Worm (Caenorhabditis elegans) whole organism, late embryonic: Measurements from ENCODE around the gene nlp-56.

Experiments used
- C38D4.7 ChIP-seq: fragments of 200-800 bp; sonication (Bioruptor generic); optimal IDR thresholded peaks from 2 replicates; lab custom pipeline; 2018; ENCODE audit warnings: mild to moderate bottlenecking, missing genetic modification characterization, moderate library complexity, missing compliant biosample characterization
- F13H6.1 ChIP-seq: sonication (generic microtip); optimal IDR thresholded peaks from 2 replicates; lab custom pipeline; 2016; ENCODE audit warnings: missing genetic modification characterization, missing compliant biosample characterization
- K02D7.2 ChIP-seq: sonication (generic microtip); optimal IDR thresholded peaks from 2 replicates; lab custom pipeline; 2017; ENCODE audit warnings: mild to moderate bottlenecking, missing genetic modification characterization, missing compliant biosample characterization
- K09A11.1 ChIP-seq: sonication (generic microtip); optimal IDR thresholded peaks from 2 replicates; lab custom pipeline; 2017; ENCODE audit warnings: antibody characterized with exemption, mild to moderate bottlenecking, missing genetic modification characterization, missing compliant biosample characterization; ENCODE audit not compliant: insufficient read depth
- T23F11.4 ChIP-seq: fragments of 200-800 bp; sonication (Bioruptor generic); optimal IDR thresholded peaks from 2 replicates; lab custom pipeline; 2018; ENCODE audit warnings: mild to moderate bottlenecking, missing genetic modification characterization, missing compliant biosample characterization
- Y22D7AL.16 ChIP-seq: sonication (generic microtip); optimal IDR thresholded peaks from 2 replicates; lab custom pipeline; 2016; ENCODE audit warnings: missing genetic modification characterization, missing compliant biosample characterization
- ahr-1 ChIP-seq: sonication (generic microtip); optimal IDR thresholded peaks from 2 replicates; lab custom pipeline; 2016; ENCODE audit warnings: missing genetic modification characterization, missing compliant biosample characterization
- ama-1 ChIP-seq: fragments of 150-350 bp; optimal IDR thresholded peaks from 2 replicates; lab custom pipeline; 2014
- ceh-14 ChIP-seq: sonication (generic microtip); optimal IDR thresholded peaks from 2 replicates; lab custom pipeline; 2016; ENCODE audit warnings: missing genotype, missing genetic modification characterization, missing compliant biosample characterization
- ceh-18 ChIP-seq: sonication (generic microtip); optimal IDR thresholded peaks from 2 replicates; lab custom pipeline; 2016; ENCODE audit warnings: missing genetic modification characterization, missing compliant biosample characterization
- ceh-19 ChIP-seq: fragments of 200-800 bp; sonication (Bioruptor generic); optimal IDR thresholded peaks from 2 replicates; lab custom pipeline; 2018; ENCODE audit warnings: mild to moderate bottlenecking, missing genetic modification characterization, missing compliant biosample characterization
- ceh-31 ChIP-seq: sonication (generic microtip); optimal IDR thresholded peaks from 2 replicates; lab custom pipeline; 2016; ENCODE audit warnings: missing genetic modification characterization, missing compliant biosample characterization
- ceh-45 ChIP-seq: fragments of 200-800 bp; sonication (Bioruptor generic); IDR thresholded peaks from 2 replicates; pipeline ENCODE4 v1.3.6; 2022; ENCODE audit warnings: missing genetic modification reagents, missing genetic modification characterization, missing compliant biosample characterization
- ceh-48 ChIP-seq: sonication (generic microtip); optimal IDR thresholded peaks from 2 replicates; lab custom pipeline; 2016; ENCODE audit warnings: missing genetic modification characterization, inconsistent platforms, missing compliant biosample characterization
- ceh-6 ChIP-seq: fragments of 200-800 bp; sonication (Bioruptor generic); optimal IDR thresholded peaks from 2 replicates; lab custom pipeline; 2018; ENCODE audit warnings: mild to moderate bottlenecking, missing genetic modification characterization, missing compliant biosample characterization
- ceh-9 ChIP-seq: sonication (generic microtip); optimal IDR thresholded peaks from 2 replicates; lab custom pipeline; 2016; ENCODE audit warnings: mild to moderate bottlenecking, missing genetic modification characterization, inconsistent platforms, missing compliant biosample characterization
- che-1 ChIP-seq: sonication (generic microtip); optimal IDR thresholded peaks from 2 replicates; lab custom pipeline; 2016; ENCODE audit warnings: mild to moderate bottlenecking, missing genetic modification characterization, missing compliant biosample characterization
- dve-1 ChIP-seq: sonication (generic microtip); optimal IDR thresholded peaks from 2 replicates; lab custom pipeline; 2017; ENCODE audit warnings: antibody characterized with exemption, mild to moderate bottlenecking, missing genetic modification characterization, missing compliant biosample characterization
- elt-2 ChIP-seq: sonication (generic microtip); optimal IDR thresholded peaks from 2 replicates; lab custom pipeline; 2016; ENCODE audit warnings: missing genetic modification reagents, missing genetic modification characterization, missing compliant biosample characterization
- elt-4 ChIP-seq: sonication (generic microtip); optimal IDR thresholded peaks from 2 replicates; lab custom pipeline; 2016; ENCODE audit warnings: missing genetic modification characterization, missing compliant biosample characterization
- ets-4 ChIP-seq: sonication (generic microtip); optimal IDR thresholded peaks from 2 replicates; lab custom pipeline; 2016; ENCODE audit warnings: missing genetic modification characterization, missing compliant biosample characterization
- eyg-1 ChIP-seq: sonication (generic microtip); optimal IDR thresholded peaks from 2 replicates; lab custom pipeline; 2016; ENCODE audit warnings: missing genotype, missing genetic modification characterization, missing compliant biosample characterization
- fkh-10 ChIP-seq: fragments of 150-350 bp; optimal IDR thresholded peaks from 2 replicates; lab custom pipeline; 2014; ENCODE audit warnings: missing biosample characterization, missing genetic modification reagents, missing genetic modification characterization
- fkh-6 ChIP-seq: sonication (generic microtip); optimal IDR thresholded peaks from 2 replicates; lab custom pipeline; 2016; ENCODE audit warnings: missing genetic modification characterization, missing compliant biosample characterization
- hlh-15 ChIP-seq: sonication (generic microtip); optimal IDR thresholded peaks from 2 replicates; lab custom pipeline; 2016; ENCODE audit warnings: missing genetic modification characterization, missing compliant biosample characterization
- hlh-6 ChIP-seq: sonication (generic microtip); optimal IDR thresholded peaks from 2 replicates; lab custom pipeline; 2016; ENCODE audit warnings: missing genotype, missing genetic modification characterization, missing compliant biosample characterization
- hlh-8 ChIP-seq: sonication (generic microtip); optimal IDR thresholded peaks from 2 replicates; lab custom pipeline; 2016; ENCODE audit warnings: missing genotype, missing genetic modification characterization, missing compliant biosample characterization
- lim-6 ChIP-seq: sonication (generic microtip); optimal IDR thresholded peaks from 2 replicates; lab custom pipeline; 2016; ENCODE audit warnings: missing genetic modification characterization, missing compliant biosample characterization
- mec-3 ChIP-seq: sonication (generic microtip); optimal IDR thresholded peaks from 2 replicates; lab custom pipeline; 2016; ENCODE audit warnings: borderline replicate concordance, missing genetic modification characterization, missing compliant biosample characterization
- nfya-1 ChIP-seq: sonication (generic microtip); optimal IDR thresholded peaks from 2 replicates; lab custom pipeline; 2017; ENCODE audit warnings: missing genetic modification characterization, mild to moderate bottlenecking, missing compliant biosample characterization, antibody characterized with exemption, moderate library complexity
- nhr-11 ChIP-seq: fragments of 150-350 bp; optimal IDR thresholded peaks from 2 replicates; lab custom pipeline; 2014; ENCODE audit warnings: missing biosample characterization, missing genetic modification characterization
- nhr-232 ChIP-seq: sonication (generic microtip); optimal IDR thresholded peaks from 2 replicates; lab custom pipeline; 2016; ENCODE audit warnings: missing genetic modification characterization, missing compliant biosample characterization
- odd-2 ChIP-seq: sonication (generic microtip); optimal IDR thresholded peaks from 2 replicates; lab custom pipeline; 2017; ENCODE audit warnings: antibody characterized with exemption, mild to moderate bottlenecking, missing genetic modification characterization, missing compliant biosample characterization
- pag-3 ChIP-seq: sonication (generic microtip); optimal IDR thresholded peaks from 2 replicates; lab custom pipeline; 2016; ENCODE audit warnings: missing compliant biosample characterization, missing genetic modification characterization, borderline replicate concordance
- pat-9 ChIP-seq: fragments of 200-800 bp; sonication (Bioruptor generic); optimal IDR thresholded peaks from 2 replicates; lab custom pipeline; 2018; ENCODE audit warnings: mild to moderate bottlenecking, missing genetic modification characterization, moderate library complexity, missing compliant biosample characterization
- pax-1 ChIP-seq: fragments of 150-350 bp; optimal IDR thresholded peaks from 2 replicates; lab custom pipeline; 2014; ENCODE audit warnings: missing biosample characterization, missing genetic modification characterization
- rnt-1 ChIP-seq: sonication (generic microtip); optimal IDR thresholded peaks from 2 replicates; lab custom pipeline; 2016; ENCODE audit warnings: missing genetic modification characterization, missing compliant biosample characterization
- sdc-2 ChIP-seq: sonication (generic microtip); optimal IDR thresholded peaks from 2 replicates; lab custom pipeline; 2016; ENCODE audit warnings: missing genotype, missing genetic modification characterization, missing compliant biosample characterization
- sox-4 ChIP-seq: sonication (generic microtip); optimal IDR thresholded peaks from 2 replicates; lab custom pipeline; 2017; ENCODE audit warnings: mild to moderate bottlenecking, missing genetic modification characterization, inconsistent platforms, missing compliant biosample characterization
- syd-9 ChIP-seq: sonication (generic microtip); optimal IDR thresholded peaks from 2 replicates; lab custom pipeline; 2016; ENCODE audit warnings: mild to moderate bottlenecking, missing genetic modification characterization, moderate library complexity, missing compliant biosample characterization
- tbx-7 ChIP-seq: sonication (generic microtip); optimal IDR thresholded peaks from 2 replicates; lab custom pipeline; 2016; ENCODE audit warnings: missing genotype, missing genetic modification characterization, missing compliant biosample characterization
- ttx-3 ChIP-seq: sonication (generic microtip); optimal IDR thresholded peaks from 2 replicates; lab custom pipeline; 2016; ENCODE audit warnings: missing genetic modification reagents, missing genetic modification characterization, missing compliant biosample characterization
- unc-3 ChIP-seq, 2 experiments: fragments of 200-800 bp in 1 of 2; sonication (Bioruptor generic) in 1 of 2; sonication (generic microtip) in 1 of 2; conservative IDR thresholded peaks in 1 of 2; optimal IDR thresholded peaks in 1 of 2; 2 replicates each; pipeline versions ENCODE4 v1.3.6 to Lab custom; 2016 to 2022; ENCODE audit warnings: missing compliant biosample characterization in 2 of 2, missing genetic modification characterization in 2 of 2, missing genetic modification reagents in 1 of 2
- unc-55 ChIP-seq: sonication (generic microtip); optimal IDR thresholded peaks from 2 replicates; lab custom pipeline; 2017; ENCODE audit warnings: missing biosample characterization, missing genetic modification reagents, missing genetic modification characterization
- unc-86 ChIP-seq: sonication (generic microtip); optimal IDR thresholded peaks from 2 replicates; lab custom pipeline; 2016; ENCODE audit warnings: missing genetic modification characterization, missing compliant biosample characterization
- ztf-16 ChIP-seq: sonication (generic microtip); optimal IDR thresholded peaks from 2 replicates; lab custom pipeline; 2017; ENCODE audit warnings: missing genetic modification characterization, missing compliant biosample characterization

The nlp-56 gene

DNA sequence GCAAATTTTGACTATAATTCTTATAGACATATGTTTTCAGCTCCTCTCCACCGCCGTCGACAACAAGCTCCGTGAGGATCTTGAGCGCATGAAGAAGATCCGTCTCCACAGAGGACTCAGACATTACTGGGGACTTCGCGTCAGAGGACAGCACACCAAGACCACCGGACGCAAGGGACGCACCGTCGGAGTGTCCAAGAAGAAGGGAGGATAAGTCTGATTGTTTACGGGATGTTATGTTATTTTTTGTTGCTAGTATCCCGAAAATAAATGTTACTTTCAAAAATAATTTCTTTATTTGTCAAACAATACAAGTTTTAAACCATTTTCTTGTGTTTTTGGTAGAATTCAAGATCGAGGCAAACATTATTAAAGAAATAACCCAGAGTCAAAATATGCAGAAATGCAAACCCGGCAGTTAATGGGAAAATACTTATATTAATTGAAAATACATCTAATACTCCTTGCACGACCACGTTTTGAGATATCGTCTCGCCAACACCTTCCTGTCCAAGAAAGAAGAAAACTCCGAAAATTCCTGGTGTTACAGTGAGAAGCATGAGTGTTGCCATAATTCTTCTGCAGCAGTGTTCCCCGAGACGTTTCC is 41.7 kb upstream of the nlp-56 start:
- TF ChIP-seq nhr-11 (tag; lab: Kevin White, UChicago) (no peak), sdc-2 (tag; lab: Kevin White, UChicago) (no peak), ceh-14 (no peak)

- TF ChIP-seq ahr-1 (tag; lab: Kevin White, UChicago) (no peak), nfya-1 (no peak), ets-4 (tag; lab: Kevin White, UChicago) (no peak), nhr-232 (tag; lab: Kevin White, UChicago) (no peak), Y22D7AL.16 (no peak), ceh-31 (tag; lab: Kevin White, UChicago) (no peak), odd-2 (tag; lab: Kevin White, UChicago) (no peak), hlh-6 (tag; lab: Kevin White, UChicago) (no peak), K02D7.2 (tag; lab: Kevin White, UChicago) (no peak)
These were observed 40.8 kb upstream of the nlp-56 start, which contains the start of gene rps-18 for ce11 chrIV:14825379-14825778. rps-18 (plus strand) TSS chrIV:14825679.

DNA sequence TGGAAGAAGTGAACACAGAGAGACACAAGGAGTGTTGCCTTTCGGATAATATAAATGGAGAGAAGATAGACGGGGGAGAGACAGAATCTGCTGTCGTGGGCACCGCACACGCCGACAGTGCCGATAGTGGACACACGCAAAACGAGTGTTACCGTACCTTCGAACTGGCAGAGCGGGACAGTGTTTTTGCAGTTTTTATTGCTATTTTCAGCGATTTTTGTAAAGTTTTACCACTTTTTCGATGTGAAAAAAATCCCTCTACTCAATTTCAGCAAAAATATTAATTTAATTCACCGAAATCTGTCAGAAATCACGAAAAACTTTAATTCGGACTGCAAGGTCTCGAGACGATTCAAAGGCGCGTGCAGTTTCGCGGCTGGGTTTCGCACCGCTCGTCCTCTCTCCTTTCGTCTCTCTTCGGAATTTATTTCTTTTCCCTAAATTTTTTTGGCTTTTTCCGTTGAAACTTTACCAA is 40.4 kb upstream of the nlp-56 start, which contains the start of gene sec-61.A:
Gene sec-61.A (minus strand): TSS at position 387 of the 475 bp plus-strand sequence.
- TF ChIP-seq mec-3 (no peak), ztf-16 (tag; lab: Kevin White, UChicago) (peak; percentile 6), unc-55 (GFP tag; lab: Kevin White, UChicago) (peak; percentile 9), pag-3 (tag; lab: Kevin White, UChicago) (no peak), ceh-45 (GFP tag; lab: Robert Waterston, UW) (no peak), ets-4 (tag; lab: Kevin White, UChicago) (peak; percentile 7), tbx-7 (tag; lab: Kevin White, UChicago) (peak; percentile 29), fkh-6 (no peak), ceh-18 (tag; lab: Kevin White, UChicago) (peak; percentile 55), nfya-1 (peak; percentile 83), ceh-48 (tag; lab: Kevin White, UChicago) (no peak), unc-3 (GFP tag; conservative IDR thresholded peaks at IDR 0.05; lab: Robert Waterston, UW) (no peak), unc-3 (tag; optimal IDR thresholded peaks at IDR 0.05; lab: Kevin White, UChicago) (peak; percentile 15), syd-9 (tag; lab: Kevin White, UChicago) (no peak), ceh-9 (tag; lab: Kevin White, UChicago) (no peak), che-1 (tag; lab: Kevin White, UChicago) (no peak), F13H6.1 (tag; lab: Kevin White, UChicago) (no peak), ttx-3 (tag; lab: Kevin White, UChicago) (no peak), ceh-14 (no peak), sdc-2 (tag; lab: Kevin White, UChicago) (no peak), nhr-232 (tag; lab: Kevin White, UChicago) (no peak), sox-4 (no peak), nhr-11 (tag; lab: Kevin White, UChicago) (no peak), K09A11.1 (tag; lab: Kevin White, UChicago) (peak; percentile 56), ceh-19 (GFP tag; lab: Kevin White, UChicago) (no peak), pat-9 (tag; lab: Kevin White, UChicago) (no peak), hlh-15 (no peak), ceh-6 (no peak), T23F11.4 (GFP tag; lab: Kevin White, UChicago) (no peak), C38D4.7 (GFP tag; lab: Kevin White, UChicago) (no peak), ama-1 (lab: Kevin White, UChicago) (no peak), elt-2 (tag; lab: Kevin White, UChicago) (peak; percentile 43), hlh-8 (tag; lab: Kevin White, UChicago) (peak; percentile 5), rnt-1 (no peak), lim-6 (no peak), hlh-6 (tag; lab: Kevin White, UChicago) (no peak), unc-86 (tag; lab: Kevin White, UChicago) (no peak), odd-2 (tag; lab: Kevin White, UChicago) (no peak), pax-1 (peak; percentile 48), elt-4 (tag; lab: Kevin White, UChicago) (no peak), dve-1 (tag; lab: Kevin White, UChicago) (no peak), eyg-1 (tag; lab: Kevin White, UChicago) (no peak), fkh-10 (no peak), Y22D7AL.16 (no peak)
